Worm (Caenorhabditis elegans): ENCODE data around the gene nhr-133.

DNA sequence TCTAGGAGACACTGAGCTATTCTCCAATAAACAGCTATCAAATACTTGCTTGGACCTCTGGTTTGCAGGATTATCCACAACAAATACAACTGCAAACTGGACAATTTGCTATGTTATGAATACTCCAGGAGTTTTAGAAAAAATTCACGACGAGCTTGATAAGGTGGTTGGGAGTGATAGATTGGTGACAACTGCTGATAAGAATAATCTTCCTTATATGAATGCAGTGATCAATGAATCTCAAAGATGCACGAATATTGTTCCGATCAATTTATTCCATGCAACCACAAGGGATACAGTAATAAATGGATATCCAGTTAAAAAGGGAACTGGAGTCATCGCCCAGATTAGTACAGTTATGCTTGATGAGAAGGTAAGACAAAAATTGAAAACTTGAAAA, 39.9 kb upstream of the nhr-133 start:
- TF ChIP-seq ceh-82 (tag; optimal IDR thresholded peaks at IDR 0.05) (no peak), elt-3 (tag; optimal IDR thresholded peaks at IDR 0.05) (no peak)
